Fruit fly (Drosophila melanogaster): ENCODE results near the gene Pfdn4.

dm6 chr3L:5356050-5356967, 11.5 kb downstream of the Pfdn4 start:
- TF ChIP-seq foxo (GFP tag; optimal IDR thresholded peaks at IDR 0.05) (no peak), lola (GFP tag; optimal IDR thresholded peaks at IDR 0.05) (no peak), CG9705 (GFP tag; optimal IDR thresholded peaks at IDR 0.05) (no peak), OdsH (GFP tag; optimal IDR thresholded peaks at IDR 0.05) (no peak), Dif (GFP tag; optimal IDR thresholded peaks at IDR 0.05; ENCODE audit: partially characterized antibody) (no peak), brk (GFP tag; optimal IDR thresholded peaks at IDR 0.05) (no peak), Dfd (GFP tag; optimal IDR thresholded peaks at IDR 0.05) (no peak), psq (GFP tag; optimal IDR thresholded peaks at IDR 0.05) (no peak), sage (GFP tag; optimal IDR thresholded peaks at IDR 0.05) (peak; percentile 7), br (GFP tag; optimal IDR thresholded peaks at IDR 0.05) (no peak)

Measured in whole organism, wandering third instar larva.